Fruit fly (Drosophila melanogaster) whole organism: ENCODE results near the gene Prx1.

ENCODE experiments used
- CG8478 ChIP-seq: fragments of >200 bp; optimal IDR thresholded peaks from 2 replicates; lab custom pipeline; 2018; ENCODE audit warnings: inconsistent platforms
- pan ChIP-seq: fragments of >200 bp; optimal IDR thresholded peaks from 2 replicates; lab custom pipeline; 2017
- usp ChIP-seq: fragments of >200 bp; optimal IDR thresholded peaks from 2 replicates; lab custom pipeline; 2017; ENCODE audit warnings: missing biosample characterization, missing genetic modification characterization, mixed read lengths

DNA sequence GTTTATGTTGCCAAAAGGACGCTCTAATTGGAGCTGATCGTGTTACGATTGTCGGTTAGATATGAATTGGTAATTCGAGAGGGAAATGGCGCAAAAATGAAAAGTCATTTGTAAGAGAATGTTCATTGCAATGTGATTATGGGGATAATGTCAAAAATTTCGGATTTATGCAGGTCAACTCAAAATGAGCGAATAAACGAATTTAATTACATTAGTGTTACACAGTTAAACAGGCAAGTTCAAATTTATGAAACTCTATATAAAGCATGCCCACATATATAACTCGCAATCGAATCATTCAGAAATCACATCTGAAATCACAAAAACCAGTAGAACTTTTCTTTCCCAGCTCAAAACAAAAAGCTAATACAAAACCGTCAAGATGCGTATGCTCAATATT is at the start of gene Prx1:
- TF ChIP-seq pan (lab: Kevin White, UChicago): no peak
- no peak for TF ChIP-seq usp (GFP tag; lab: Kevin White, UChicago)
- no peak for TF ChIP-seq CG8478 (lab: Kevin White, UChicago)
